Fruit fly (Drosophila melanogaster) whole organism, embryonic: ENCODE results near the gene CG42445.

Experiments
- Abd-B ChIP-seq: fragments of 200-800 bp; sonication (Bioruptor generic); optimal IDR thresholded peaks from 2 replicates; lab custom pipeline; 2018; ENCODE audit warnings: missing biosample characterization, mild to moderate bottlenecking, missing genetic modification characterization, moderate library complexity
- Ada2b ChIP-seq: fragments of 200-800 bp; sonication (Bioruptor generic); IDR thresholded peaks from 2 replicates; pipeline ENCODE4 v1.3.6; 2022; ENCODE audit warnings: missing biosample characterization, missing genetic modification characterization
- Asciz ChIP-seq: fragments of 200-800 bp; sonication (Bioruptor generic); optimal IDR thresholded peaks from 2 replicates; lab custom pipeline; 2017; ENCODE audit warnings: missing biosample characterization, mild to moderate bottlenecking, missing genetic modification characterization, missing genetic modification reagents
- Bgb ChIP-seq: fragments of 200-800 bp; sonication (Bioruptor generic); IDR thresholded peaks from 2 replicates; pipeline ENCODE4 v1.3.6; 2022; ENCODE audit warnings: missing biosample characterization, missing genetic modification characterization; ENCODE audit not compliant: partially characterized antibody
- Blimp-1 ChIP-seq: fragments of 200-800 bp; sonication (Bioruptor generic); optimal IDR thresholded peaks from 3 replicates; lab custom pipeline; 2018; ENCODE audit warnings: missing biosample characterization, missing genetic modification characterization, mild to moderate bottlenecking, moderate library complexity, missing genetic modification reagents
- CG11723 ChIP-seq: fragments of 200-800 bp; sonication (Bioruptor generic); optimal IDR thresholded peaks from 2 replicates; lab custom pipeline; 2017; ENCODE audit warnings: missing biosample characterization, mild to moderate bottlenecking, missing genetic modification characterization
- CG12769 ChIP-seq: fragments of 200-800 bp; sonication (Bioruptor generic); optimal IDR thresholded peaks from 2 replicates; lab custom pipeline; 2019; ENCODE audit warnings: missing biosample characterization, mild to moderate bottlenecking, missing genetic modification characterization, moderate library complexity
- CG12942 ChIP-seq: fragments of 200-800 bp; sonication (Bioruptor generic); optimal IDR thresholded peaks from 3 replicates; lab custom pipeline; 2016; ENCODE audit warnings: missing biosample characterization, missing genetic modification characterization
- CG14014 ChIP-seq: fragments of 200-800 bp; sonication (Bioruptor generic); IDR thresholded peaks from 2 replicates; pipeline ENCODE4 v1.3.6; 2022; ENCODE audit warnings: missing biosample characterization, missing genetic modification characterization
- CG14965 ChIP-seq: fragments of 200-800 bp; sonication (Bioruptor generic); optimal IDR thresholded peaks from 2 replicates; lab custom pipeline; 2016; ENCODE audit warnings: missing biosample characterization, missing genetic modification characterization, borderline replicate concordance
- CG15011 ChIP-seq: fragments of 200-800 bp; sonication (Bioruptor generic); optimal IDR thresholded peaks from 3 replicates; lab custom pipeline; 2018; ENCODE audit warnings: missing biosample characterization, mild to moderate bottlenecking, missing genetic modification characterization
- CG1602 ChIP-seq: fragments of 200-800 bp; sonication (Bioruptor generic); optimal IDR thresholded peaks from 3 replicates; lab custom pipeline; 2016; ENCODE audit warnings: missing biosample characterization, missing genetic modification characterization
- CG16779 ChIP-seq: fragments of 200-800 bp; sonication (Bioruptor generic); IDR thresholded peaks from 2 replicates; pipeline ENCODE4 v1.3.6; 2022; ENCODE audit warnings: missing biosample characterization, missing genetic modification characterization
- CG18011 ChIP-seq: fragments of 200-800 bp; sonication (Bioruptor generic); optimal IDR thresholded peaks from 2 replicates; lab custom pipeline; 2017; ENCODE audit warnings: missing biosample characterization, missing genetic modification characterization, mild to moderate bottlenecking, moderate library complexity, missing genotype
- CG2875 ChIP-seq: fragments of 200-800 bp; sonication (Bioruptor generic); optimal IDR thresholded peaks from 2 replicates; lab custom pipeline; 2017; ENCODE audit warnings: missing biosample characterization, mild to moderate bottlenecking, missing genetic modification characterization, missing genetic modification reagents
- CG3281 ChIP-seq: fragments of 200-800 bp; sonication (Bioruptor generic); optimal IDR thresholded peaks from 3 replicates; lab custom pipeline; 2017; ENCODE audit warnings: missing biosample characterization, mild to moderate bottlenecking, missing genetic modification characterization
- CG34224 ChIP-seq: fragments of 200-800 bp; sonication (Bioruptor generic); IDR thresholded peaks from 3 replicates; pipeline ENCODE4 v1.3.6; 2022; ENCODE audit warnings: missing biosample characterization, missing genetic modification characterization; ENCODE audit not compliant: partially characterized antibody
- CG4424 ChIP-seq: fragments of 200-800 bp; sonication (Bioruptor generic); optimal IDR thresholded peaks from 3 replicates; lab custom pipeline; 2016; ENCODE audit warnings: missing biosample characterization, missing genetic modification characterization
- CG4617 ChIP-seq: fragments of 200-800 bp; sonication (Bioruptor generic); optimal IDR thresholded peaks from 3 replicates; lab custom pipeline; 2016; ENCODE audit warnings: missing biosample characterization, missing genetic modification characterization, borderline replicate concordance
- CG7357 ChIP-seq: fragments of 200-800 bp; sonication (Bioruptor generic); IDR thresholded peaks from 3 replicates; pipeline ENCODE4 v1.3.6; 2022; ENCODE audit warnings: missing biosample characterization, missing genetic modification characterization
- CG9817 ChIP-seq: fragments of 200-800 bp; sonication (Bioruptor generic); optimal IDR thresholded peaks from 2 replicates; lab custom pipeline; 2018; ENCODE audit warnings: missing biosample characterization, mild to moderate bottlenecking, missing genetic modification characterization, moderate library complexity
- CG9876 ChIP-seq: fragments of 200-800 bp; sonication (Bioruptor generic); optimal IDR thresholded peaks from 2 replicates; lab custom pipeline; 2016; ENCODE audit warnings: missing biosample characterization, missing genetic modification characterization
- Chrac-16 ChIP-seq: fragments of 200-800 bp; sonication (Bioruptor generic); optimal IDR thresholded peaks from 3 replicates; lab custom pipeline; 2016; ENCODE audit warnings: missing biosample characterization, missing genetic modification characterization
- Dip3 ChIP-seq: fragments of 200-800 bp; sonication (Bioruptor generic); optimal IDR thresholded peaks from 3 replicates; lab custom pipeline; 2016; ENCODE audit warnings: missing biosample characterization, missing genetic modification characterization
- Doc3 ChIP-seq: fragments of 200-800 bp; sonication (Bioruptor generic); IDR thresholded peaks from 3 replicates; pipeline ENCODE4 v1.3.6; 2022; ENCODE audit warnings: missing biosample characterization, missing genetic modification characterization; ENCODE audit not compliant: partially characterized antibody
- Drgx ChIP-seq: fragments of 200-800 bp; sonication (Bioruptor generic); IDR thresholded peaks from 2 replicates; pipeline ENCODE4 v1.3.6; 2022; ENCODE audit warnings: missing biosample characterization, missing genetic modification characterization
- HmgZ ChIP-seq: fragments of 200-800 bp; sonication (Bioruptor generic); optimal IDR thresholded peaks from 2 replicates; lab custom pipeline; 2018; ENCODE audit warnings: missing biosample characterization, mild to moderate bottlenecking, missing genetic modification characterization
- Myb ChIP-seq: fragments of 200-800 bp; sonication (Bioruptor generic); optimal IDR thresholded peaks from 2 replicates; lab custom pipeline; 2016; ENCODE audit warnings: missing biosample characterization, missing genetic modification characterization
- NC2β ChIP-seq: fragments of 200-800 bp; sonication (Bioruptor generic); optimal IDR thresholded peaks from 2 replicates; lab custom pipeline; 2016; ENCODE audit warnings: missing biosample characterization, missing genetic modification characterization
- Nf-YC ChIP-seq: fragments of 200-800 bp; optimal IDR thresholded peaks from 3 replicates; lab custom pipeline; 2019; ENCODE audit warnings: missing biosample characterization, mild to moderate bottlenecking, missing genetic modification characterization, moderate library complexity
- Sox100B ChIP-seq: fragments of 200-800 bp; sonication (Bioruptor generic); optimal IDR thresholded peaks from 3 replicates; lab custom pipeline; 2018; ENCODE audit warnings: missing biosample characterization, mild to moderate bottlenecking, missing genetic modification characterization
- Sox102F ChIP-seq: fragments of 200-800 bp; sonication (Bioruptor generic); optimal IDR thresholded peaks from 2 replicates; lab custom pipeline; 2018; ENCODE audit warnings: missing biosample characterization, mild to moderate bottlenecking, missing genetic modification characterization, moderate library complexity
- Ssrp ChIP-seq: fragments of 200-800 bp; sonication (Bioruptor generic); optimal IDR thresholded peaks from 2 replicates; lab custom pipeline; 2018; ENCODE audit warnings: missing biosample characterization, mild to moderate bottlenecking, missing genetic modification characterization, moderate library complexity
- amos ChIP-seq: fragments of 200-800 bp; sonication (Bioruptor generic); IDR thresholded peaks from 2 replicates; pipeline ENCODE4 v1.3.6; 2022; ENCODE audit warnings: missing biosample characterization, missing genetic modification characterization; ENCODE audit not compliant: partially characterized antibody
- az2 ChIP-seq: fragments of 200-800 bp; sonication (Bioruptor generic); optimal IDR thresholded peaks from 3 replicates; lab custom pipeline; 2016; ENCODE audit warnings: missing biosample characterization, missing genetic modification characterization
- cg ChIP-seq: fragments of 200-800 bp; sonication (Bioruptor generic); optimal IDR thresholded peaks from 3 replicates; lab custom pipeline; 2019; ENCODE audit warnings: missing biosample characterization, mild to moderate bottlenecking, missing genetic modification characterization, moderate library complexity
- chinmo ChIP-seq: fragments of 200-800 bp; sonication (Bioruptor generic); IDR thresholded peaks from 4 replicates; pipeline ENCODE4 v1.3.6; 2022; ENCODE audit warnings: missing biosample characterization, missing genetic modification characterization; ENCODE audit not compliant: partially characterized antibody
- crc ChIP-seq: fragments of 200-800 bp; sonication (Bioruptor generic); optimal IDR thresholded peaks from 2 replicates; lab custom pipeline; 2016; ENCODE audit warnings: missing biosample characterization, missing genetic modification characterization
- disco-r ChIP-seq: fragments of 200-800 bp; sonication (Bioruptor generic); optimal IDR thresholded peaks from 2 replicates; lab custom pipeline; 2016; ENCODE audit warnings: missing biosample characterization, missing genetic modification characterization
- dysf ChIP-seq: fragments of 200-800 bp; sonication (Bioruptor generic); IDR thresholded peaks from 3 replicates; pipeline ENCODE4 v1.3.6; 2022; ENCODE audit warnings: missing biosample characterization, missing genetic modification characterization
- fu2 ChIP-seq: fragments of 200-800 bp; sonication (Bioruptor generic); optimal IDR thresholded peaks from 2 replicates; lab custom pipeline; 2016; ENCODE audit warnings: missing biosample characterization, missing genetic modification characterization
- gfzf ChIP-seq: fragments of 200-800 bp; sonication (Bioruptor generic); optimal IDR thresholded peaks from 2 replicates; lab custom pipeline; 2016; ENCODE audit warnings: missing biosample characterization, mild to moderate bottlenecking, missing genetic modification characterization, moderate library complexity
- jigr1 ChIP-seq: fragments of 200-800 bp; sonication (Bioruptor generic); IDR thresholded peaks from 3 replicates; pipeline ENCODE4 v1.3.6; 2022; ENCODE audit warnings: missing biosample characterization, missing genetic modification characterization
- pzg ChIP-seq: fragments of 200-800 bp; sonication (Bioruptor generic); optimal IDR thresholded peaks from 3 replicates; lab custom pipeline; 2018; ENCODE audit warnings: missing biosample characterization, mild to moderate bottlenecking, missing genetic modification characterization, moderate library complexity
- sens-2 ChIP-seq: fragments of 200-800 bp; sonication (Bioruptor generic); IDR thresholded peaks from 2 replicates; pipeline ENCODE4 v1.3.6; 2022; ENCODE audit warnings: missing biosample characterization, missing genetic modification characterization
- shn ChIP-seq: fragments of 200-800 bp; sonication (Bioruptor generic); optimal IDR thresholded peaks from 3 replicates; lab custom pipeline; 2016; ENCODE audit warnings: missing biosample characterization, missing genetic modification characterization
- sob ChIP-seq: fragments of 200-800 bp; sonication (Bioruptor generic); IDR thresholded peaks from 2 replicates; pipeline ENCODE4 v1.3.6; 2022; ENCODE audit warnings: missing biosample characterization, missing genetic modification characterization
- ssp ChIP-seq: fragments of 200-800 bp; sonication (Bioruptor generic); IDR thresholded peaks from 2 replicates; pipeline ENCODE4 v1.3.6; 2022; ENCODE audit warnings: missing biosample characterization, missing genetic modification characterization
- trh ChIP-seq: fragments of 200-800 bp; sonication (Bioruptor generic); optimal IDR thresholded peaks from 2 replicates; lab custom pipeline; 2016; ENCODE audit warnings: missing biosample characterization, missing genetic modification characterization
- tup ChIP-seq: fragments of 200-800 bp; sonication (Bioruptor generic); optimal IDR thresholded peaks from 2 replicates; lab custom pipeline; 2016; ENCODE audit warnings: missing biosample characterization, mild to moderate bottlenecking, missing genetic modification characterization, moderate library complexity
- wdn ChIP-seq: fragments of 200-800 bp; sonication (Bioruptor generic); IDR thresholded peaks from 2 replicates; pipeline ENCODE4 v1.3.6; 2022; ENCODE audit warnings: missing biosample characterization, missing genetic modification characterization

CG42445 gene

dm6 chr3L:8175818-8176217 is 17.1 kb upstream of the CG42445 start, which contains the start of gene RecQ4 (continued):
- TF ChIP-seq Ada2b (GFP tag; lab: Robert Waterston, UW) (no peak), cg (GFP tag; lab: Kevin White, UChicago) (peak; percentile 47), amos (GFP tag; lab: Robert Waterston, UW) (peak; percentile 54), tup (GFP tag; lab: Kevin White, UChicago) (no peak), CG7357 (no peak), Drgx (GFP tag; lab: Robert Waterston, UW) (no peak), Myb (peak; percentile 46), Chrac-16 (no peak), CG1602 (GFP tag; lab: Kevin White, UChicago) (no peak), jigr1 (GFP tag; lab: Robert Waterston, UW) (no peak), CG2875 (GFP tag; lab: Kevin White, UChicago) (no peak), CG9817 (tag; lab: Kevin White, UChicago) (no peak), Bgb (peak; percentile 39; the same call in 1 of the 2 replicates), pzg (GFP tag; lab: Kevin White, UChicago) (peak; percentile 81), dysf (GFP tag; lab: Robert Waterston, UW) (no peak), CG11723 (GFP tag; lab: Kevin White, UChicago) (no peak), Dip3 (GFP tag; lab: Kevin White, UChicago) (no peak), shn (GFP tag; lab: Kevin White, UChicago) (no peak), gfzf (GFP tag; lab: Kevin White, UChicago) (peak; percentile 44), CG16779 (GFP tag; lab: Robert Waterston, UW) (no peak), chinmo (GFP tag; lab: Robert Waterston, UW) (0 out of 4 replicates have a peak, but pooled peaks have one; percentile 37), Sox100B (GFP tag; lab: Kevin White, UChicago) (no peak), Doc3 (GFP tag; lab: Robert Waterston, UW) (0 out of 3 replicates have a peak, but pooled peaks have one; percentile 26), CG9876 (GFP tag; lab: Kevin White, UChicago) (no peak), Sox102F (GFP tag; lab: Kevin White, UChicago) (no peak), CG12769 (no peak), Abd-B (GFP tag; lab: Kevin White, UChicago) (no peak), CG14965 (no peak), wdn (GFP tag; lab: Robert Waterston, UW) (no peak), fu2 (GFP tag; lab: Kevin White, UChicago) (no peak), sens-2 (no peak), CG34224 (GFP tag; lab: Robert Waterston, UW) (peak; percentile 44; the same call in 2 of the 3 replicates), sob (GFP tag; lab: Robert Waterston, UW) (no peak), Ssrp (tag; lab: Kevin White, UChicago) (no peak), HmgZ (tag; lab: Kevin White, UChicago) (peak; percentile 40), CG14014 (0 out of 2 replicates have a peak, but pooled peaks have one; percentile 19), CG4424 (no peak), Asciz (no peak), CG12942 (GFP tag; lab: Kevin White, UChicago) (no peak), CG3281 (GFP tag; lab: Kevin White, UChicago) (no peak), disco-r (GFP tag; lab: Kevin White, UChicago) (no peak), CG15011 (GFP tag; lab: Kevin White, UChicago) (no peak), CG18011 (GFP tag; lab: Kevin White, UChicago) (peak; percentile 17), Blimp-1 (no peak), crc (no peak), ssp (GFP tag; lab: Robert Waterston, UW) (no peak), az2 (no peak), trh (GFP tag; lab: Kevin White, UChicago) (no peak), NC2β (GFP tag; lab: Kevin White, UChicago) (no peak), Nf-YC (tag; lab: Kevin White, UChicago) (no peak), CG4617 (GFP tag; lab: Kevin White, UChicago) (peak; percentile 8)
